Worm (Caenorhabditis elegans): ENCODE measurements around the gene iglr-1.
"Not testable (repeated sequence)": the region's sequence is repeated elsewhere in the genome, so short reads cannot be mapped to it uniquely, and the experiment has no call there.

Gene iglr-1

ce11 chrX:14969615-14970014 is 21.6 kb downstream of the iglr-1 start:
- TF ChIP-seq elt-1 (tag; optimal IDR thresholded peaks at IDR 0.05) (no peak), unc-62 (GFP tag; optimal IDR thresholded peaks at IDR 0.05) (no peak), nhr-237 (tag; optimal IDR thresholded peaks at IDR 0.05) (no peak), nhr-11 (tag; optimal IDR thresholded peaks at IDR 0.05) (no peak), sem-4 (tag; optimal IDR thresholded peaks at IDR 0.05) (no peak), ceh-82 (tag; optimal IDR thresholded peaks at IDR 0.05) (no peak), zag-1 (tag; optimal IDR thresholded peaks at IDR 0.05) (no peak), lin-13 (GFP tag; optimal IDR thresholded peaks at IDR 0.05) (no peak), ama-1 (optimal IDR thresholded peaks at IDR 0.05) (no peak), nhr-25 (tag; optimal IDR thresholded peaks at IDR 0.05) (no peak), aly-2 (tag; optimal IDR thresholded peaks at IDR 0.05) (no peak), nhr-21 (tag; optimal IDR thresholded peaks at IDR 0.05) (no peak), unc-39 (tag; optimal IDR thresholded peaks at IDR 0.05) (no peak)

ce11 chrX:14966515-14966914 is 24.7 kb downstream of the iglr-1 start, which contains the start of gene F20D1.22:
Gene F20D1.22 (plus strand): TSS chrX:14966815.
- not testable (repeated sequence) for TF ChIP-seq C34F6.9 (tag; optimal IDR thresholded peaks at IDR 0.05); ztf-11 (tag; optimal IDR thresholded peaks at IDR 0.05); unc-55 (GFP tag; optimal IDR thresholded peaks at IDR 0.05)

DNA sequence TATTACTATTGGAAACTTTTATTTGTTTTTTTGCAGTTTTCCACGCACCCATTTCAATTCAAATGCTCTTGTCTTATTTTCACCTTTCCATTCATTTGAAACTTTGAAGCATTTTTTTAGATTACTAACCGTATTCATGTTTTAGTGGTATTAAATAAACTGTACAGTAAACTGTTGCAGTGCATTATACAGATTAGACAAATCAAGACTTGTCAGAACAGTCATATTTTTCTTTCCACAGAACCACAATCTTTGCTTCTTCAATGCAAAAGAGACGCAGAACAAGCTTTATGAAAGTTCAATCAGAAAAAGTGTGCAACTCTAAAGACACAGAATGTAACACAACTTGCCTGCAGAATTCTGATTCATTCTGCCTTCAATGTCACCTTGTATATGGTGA is 25.4 kb downstream of the iglr-1 start, which contains the start of gene F45B8.5:
Gene F45B8.5, plus strand, starts transcription at position 301 of the 400 bp plus-strand sequence.
- TF ChIP-seq unc-39 (tag; optimal IDR thresholded peaks at IDR 0.05), result no peak
- TF ChIP-seq crh-2 (tag; optimal IDR thresholded peaks at IDR 0.05), result no peak
- no peak for TF ChIP-seq nhr-6 (tag; optimal IDR thresholded peaks at IDR 0.05)

- TF ChIP-seq nhr-25 (tag; optimal IDR thresholded peaks at IDR 0.05) (no peak), unc-55 (GFP tag; optimal IDR thresholded peaks at IDR 0.05) (no peak), mbf-1 (tag; optimal IDR thresholded peaks at IDR 0.05) (no peak), aly-2 (tag; optimal IDR thresholded peaks at IDR 0.05) (no peak), alr-1 (tag; optimal IDR thresholded peaks at IDR 0.05) (no peak), nhr-12 (tag; optimal IDR thresholded peaks at IDR 0.05) (no peak), nhr-21 (tag; optimal IDR thresholded peaks at IDR 0.05) (no peak), elt-1 (tag; optimal IDR thresholded peaks at IDR 0.05) (no peak)
Measured at ce11 chrX:14964253-14964652, 26.9 kb downstream of the iglr-1 start, which contains the start of gene rgs-11. Gene rgs-11 (plus strand): TSS chrX:14964553.

- TF ChIP-seq Y55F3AM.14 (GFP tag; optimal IDR thresholded peaks at IDR 0.05) (no peak), nhr-11 (tag; optimal IDR thresholded peaks at IDR 0.05) (no peak), lin-11 (tag; optimal IDR thresholded peaks at IDR 0.05) (no peak), dmd-4 (tag; optimal IDR thresholded peaks at IDR 0.05) (no peak), ztf-1 (GFP tag; conservative IDR thresholded peaks at IDR 0.05) (no peak), skn-1 (tag; optimal IDR thresholded peaks at IDR 0.05) (no peak), C34F6.9 (tag; optimal IDR thresholded peaks at IDR 0.05) (no peak), nhr-237 (tag; optimal IDR thresholded peaks at IDR 0.05) (no peak)
Measured at ce11 chrX:14962456-14962855, 28.7 kb downstream of the iglr-1 start, which contains the start of gene rgs-10. Gene rgs-10 (plus strand): TSS chrX:14962756.

DNA sequence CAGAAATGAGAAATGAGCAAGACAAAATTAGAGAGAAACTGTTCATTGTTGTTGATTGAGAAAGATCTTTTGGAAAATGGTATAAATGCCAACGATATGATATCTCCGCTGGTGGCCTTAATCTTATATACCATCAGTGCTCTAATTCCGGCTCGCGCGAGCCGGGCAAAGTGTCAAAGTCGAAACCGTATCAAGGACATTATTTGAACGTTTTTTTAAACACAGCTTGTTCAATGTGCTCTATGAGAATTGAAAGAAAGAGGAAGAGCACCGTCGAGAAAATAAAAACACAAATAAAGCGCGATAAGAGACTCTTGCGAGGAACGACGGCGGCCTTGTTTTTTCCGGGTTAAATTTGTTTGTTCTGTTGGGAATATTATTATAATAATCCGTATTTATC is 29.7 kb downstream of the iglr-1 start, which contains the start of gene idpp-3:
Gene idpp-3, minus strand, starts transcription at position 101 of the 400 bp plus-strand sequence.
- no peak for TF ChIP-seq mbf-1 (tag; optimal IDR thresholded peaks at IDR 0.05)
- no peak for TF ChIP-seq lin-11 (tag; optimal IDR thresholded peaks at IDR 0.05)
- TF ChIP-seq lsy-2 (tag; optimal IDR thresholded peaks at IDR 0.05), result no peak
- TF ChIP-seq nhr-6 (tag; optimal IDR thresholded peaks at IDR 0.05), result no peak
- TF ChIP-seq unc-55 (GFP tag; optimal IDR thresholded peaks at IDR 0.05), result no peak
- no peak for TF ChIP-seq aly-2 (tag; optimal IDR thresholded peaks at IDR 0.05)
- no peak for TF ChIP-seq nhr-11 (tag; optimal IDR thresholded peaks at IDR 0.05)
- TF ChIP-seq zag-1 (tag; optimal IDR thresholded peaks at IDR 0.05), result no peak
- no peak for TF ChIP-seq R02D3.7 (tag; optimal IDR thresholded peaks at IDR 0.05)
- TF ChIP-seq ceh-16 (tag; optimal IDR thresholded peaks at IDR 0.05), result no peak
- TF ChIP-seq Y55F3AM.14 (GFP tag; optimal IDR thresholded peaks at IDR 0.05), result no peak
- TF ChIP-seq ztf-11 (tag; optimal IDR thresholded peaks at IDR 0.05), result no peak
- no peak for TF ChIP-seq ztf-4 (tag; optimal IDR thresholded peaks at IDR 0.05)
- no peak for TF ChIP-seq fos-1 (tag; optimal IDR thresholded peaks at IDR 0.05)
- no peak for TF ChIP-seq unc-39 (tag; optimal IDR thresholded peaks at IDR 0.05)
- TF ChIP-seq ceh-82 (tag; optimal IDR thresholded peaks at IDR 0.05), result no peak

Data from whole organism, L2 larva.